Fruit fly (Drosophila melanogaster) whole organism, embryonic: ENCODE measurements around the gene Dred.

Source experiments
- Antp ChIP-seq: fragments of 200-800 bp; sonication (Bioruptor generic); optimal IDR thresholded peaks from 3 replicates; lab custom pipeline; 2016; ENCODE audit warnings: missing biosample characterization, missing genetic modification characterization
- B-H2 ChIP-seq: fragments of 200-800 bp; sonication (Bioruptor generic); optimal IDR thresholded peaks from 2 replicates; lab custom pipeline; 2018; ENCODE audit warnings: missing biosample characterization, mild to moderate bottlenecking, missing genetic modification characterization
- BEAF-32 ChIP-seq: fragments of 200-800 bp; sonication (Bioruptor generic); optimal IDR thresholded peaks from 3 replicates; lab custom pipeline; 2017; ENCODE audit warnings: missing biosample characterization, missing genetic modification characterization, mild to moderate bottlenecking, moderate library complexity, missing genetic modification reagents
- CG10267 ChIP-seq: fragments of 200-800 bp; sonication (Bioruptor generic); optimal IDR thresholded peaks from 2 replicates; lab custom pipeline; 2018; ENCODE audit warnings: missing biosample characterization, mild to moderate bottlenecking, missing genetic modification characterization, moderate library complexity
- CG12942 ChIP-seq: fragments of 200-800 bp; sonication (Bioruptor generic); optimal IDR thresholded peaks from 3 replicates; lab custom pipeline; 2016; ENCODE audit warnings: missing biosample characterization, missing genetic modification characterization
- CG13624 ChIP-seq: fragments of 200-800 bp; sonication (Bioruptor generic); optimal IDR thresholded peaks from 2 replicates; lab custom pipeline; 2016; ENCODE audit warnings: missing biosample characterization, missing genetic modification characterization
- CG14441 ChIP-seq: fragments of 200-800 bp; sonication (Bioruptor generic); IDR thresholded peaks from 2 replicates; pipeline ENCODE4 v1.3.6; 2022; ENCODE audit warnings: missing biosample characterization, missing genetic modification characterization
- CG14965 ChIP-seq: fragments of 200-800 bp; sonication (Bioruptor generic); optimal IDR thresholded peaks from 2 replicates; lab custom pipeline; 2016; ENCODE audit warnings: missing biosample characterization, missing genetic modification characterization, borderline replicate concordance
- CG16779 ChIP-seq: fragments of 200-800 bp; sonication (Bioruptor generic); IDR thresholded peaks from 2 replicates; pipeline ENCODE4 v1.3.6; 2022; ENCODE audit warnings: missing biosample characterization, missing genetic modification characterization
- CG17612 ChIP-seq: fragments of 200-800 bp; sonication (Bioruptor generic); IDR thresholded peaks from 2 replicates; pipeline ENCODE4 v1.3.6; 2022; ENCODE audit warnings: missing biosample characterization, missing genetic modification characterization
- CG17829 ChIP-seq: fragments of 200-800 bp; optimal IDR thresholded peaks from 2 replicates; lab custom pipeline; 2019; ENCODE audit warnings: missing biosample characterization, mild to moderate bottlenecking, missing genetic modification characterization, moderate library complexity
- CG17912 ChIP-seq: fragments of 200-800 bp; sonication (Bioruptor generic); optimal IDR thresholded peaks from 2 replicates; lab custom pipeline; 2018; ENCODE audit warnings: missing biosample characterization, mild to moderate bottlenecking, missing genetic modification characterization
- CG18011 ChIP-seq: fragments of 200-800 bp; sonication (Bioruptor generic); optimal IDR thresholded peaks from 2 replicates; lab custom pipeline; 2017; ENCODE audit warnings: missing biosample characterization, missing genetic modification characterization, mild to moderate bottlenecking, moderate library complexity, missing genotype
- CG2116 ChIP-seq: fragments of 200-800 bp; sonication (Bioruptor generic); optimal IDR thresholded peaks from 3 replicates; lab custom pipeline; 2018; ENCODE audit warnings: missing biosample characterization, mild to moderate bottlenecking, missing genetic modification characterization
- CG2120 ChIP-seq: fragments of 200-800 bp; sonication (Bioruptor generic); optimal IDR thresholded peaks from 3 replicates; lab custom pipeline; 2016; ENCODE audit warnings: missing biosample characterization, missing genetic modification characterization
- CG2129 ChIP-seq: fragments of 200-800 bp; sonication (Bioruptor generic); IDR thresholded peaks from 2 replicates; pipeline ENCODE4 v1.3.6; 2022; ENCODE audit warnings: missing biosample characterization, missing genetic modification characterization; ENCODE audit not compliant: partially characterized antibody
- CG31441 ChIP-seq: fragments of 200-800 bp; sonication (Bioruptor generic); IDR thresholded peaks from 2 replicates; pipeline ENCODE4 v1.3.6; 2022; ENCODE audit warnings: missing biosample characterization, missing genetic modification characterization
- CG34376 ChIP-seq: fragments of 200-800 bp; sonication (Bioruptor generic); optimal IDR thresholded peaks from 2 replicates; lab custom pipeline; 2018; ENCODE audit warnings: missing biosample characterization, mild to moderate bottlenecking, missing genetic modification characterization
- CG4617 ChIP-seq: fragments of 200-800 bp; sonication (Bioruptor generic); optimal IDR thresholded peaks from 3 replicates; lab custom pipeline; 2016; ENCODE audit warnings: missing biosample characterization, missing genetic modification characterization, borderline replicate concordance
- CG4707 ChIP-seq: fragments of 200-800 bp; sonication (Bioruptor generic); optimal IDR thresholded peaks from 2 replicates; lab custom pipeline; 2018; ENCODE audit warnings: missing biosample characterization, mild to moderate bottlenecking, missing genetic modification characterization, moderate library complexity
- CG6689 ChIP-seq: fragments of 200-800 bp; sonication (Bioruptor generic); IDR thresholded peaks from 2 replicates; pipeline ENCODE4 v1.3.6; 2022; ENCODE audit warnings: missing biosample characterization, missing genetic modification characterization
- CG7839 ChIP-seq: fragments of 200-800 bp; sonication (Bioruptor generic); optimal IDR thresholded peaks from 3 replicates; lab custom pipeline; 2018; ENCODE audit warnings: missing biosample characterization, mild to moderate bottlenecking, missing genetic modification characterization, moderate library complexity
- CG7963 ChIP-seq: fragments of 200-800 bp; sonication (Bioruptor generic); IDR thresholded peaks from 3 replicates; pipeline ENCODE4 v1.3.6; 2022; ENCODE audit warnings: missing biosample characterization, missing genetic modification characterization; ENCODE audit not compliant: partially characterized antibody
- CG8388 ChIP-seq: fragments of 200-800 bp; sonication (Bioruptor generic); optimal IDR thresholded peaks from 2 replicates; lab custom pipeline; 2019; ENCODE audit warnings: missing biosample characterization, mild to moderate bottlenecking, missing genetic modification characterization, moderate library complexity
- CHES-1-like ChIP-seq: fragments of 200-800 bp; sonication (Bioruptor generic); optimal IDR thresholded peaks from 2 replicates; lab custom pipeline; 2016; ENCODE audit warnings: missing biosample characterization, missing genetic modification characterization
- CTCF ChIP-seq: fragments of 200-800 bp; sonication (Bioruptor generic); optimal IDR thresholded peaks from 2 replicates; lab custom pipeline; 2017; ENCODE audit warnings: missing biosample characterization, mild to moderate bottlenecking, missing genetic modification characterization, moderate library complexity
- CrebB ChIP-seq: fragments of 200-800 bp; sonication (Bioruptor generic); optimal IDR thresholded peaks from 3 replicates; lab custom pipeline; 2018; ENCODE audit warnings: missing biosample characterization, mild to moderate bottlenecking, missing genetic modification characterization
- ERR ChIP-seq: fragments of 200-800 bp; sonication (Bioruptor generic); optimal IDR thresholded peaks from 2 replicates; lab custom pipeline; 2016; ENCODE audit warnings: missing biosample characterization, missing genetic modification characterization
- Eip74EF ChIP-seq, 2 experiments: fragments of 200-800 bp in 1 of 2; fragments of >200 bp in 1 of 2; sonication (Bioruptor generic) in 1 of 2; optimal IDR thresholded peaks; 2 replicates each; lab custom pipeline; 2017 to 2019; ENCODE audit warnings: missing biosample characterization in 2 of 2, missing genetic modification characterization in 2 of 2, mild to moderate bottlenecking in 1 of 2, moderate library complexity in 1 of 2
- HmgZ ChIP-seq: fragments of 200-800 bp; sonication (Bioruptor generic); optimal IDR thresholded peaks from 2 replicates; lab custom pipeline; 2018; ENCODE audit warnings: missing biosample characterization, mild to moderate bottlenecking, missing genetic modification characterization
- Kr ChIP-seq: fragments of 200-800 bp; sonication (Bioruptor generic); optimal IDR thresholded peaks from 2 replicates; lab custom pipeline; 2017; ENCODE audit warnings: missing biosample characterization, mild to moderate bottlenecking, missing genetic modification characterization
- NfI ChIP-seq: fragments of 200-800 bp; sonication (Bioruptor generic); optimal IDR thresholded peaks from 3 replicates; lab custom pipeline; 2018; ENCODE audit warnings: missing biosample characterization, mild to moderate bottlenecking, missing genetic modification characterization, moderate library complexity
- Side ChIP-seq: fragments of 200-800 bp; sonication (Bioruptor generic); optimal IDR thresholded peaks from 2 replicates; lab custom pipeline; 2016; ENCODE audit warnings: missing biosample characterization, missing genetic modification characterization
- Six4 ChIP-seq: fragments of 200-800 bp; sonication (Bioruptor generic); optimal IDR thresholded peaks from 2 replicates; lab custom pipeline; 2016; ENCODE audit warnings: missing biosample characterization, missing genetic modification characterization
- Sox100B ChIP-seq: fragments of 200-800 bp; sonication (Bioruptor generic); optimal IDR thresholded peaks from 3 replicates; lab custom pipeline; 2018; ENCODE audit warnings: missing biosample characterization, mild to moderate bottlenecking, missing genetic modification characterization
- Sry-δ ChIP-seq: fragments of 200-800 bp; sonication (Bioruptor generic); optimal IDR thresholded peaks from 2 replicates; lab custom pipeline; 2016; ENCODE audit warnings: missing biosample characterization, missing genetic modification characterization
- Stat92E ChIP-seq, 3 experiments: fragments of >200 bp in 2 of 3; fragments of 200-800 bp in 1 of 3; sonication (Bioruptor generic) in 1 of 3; optimal IDR thresholded peaks; 2 replicates each; lab custom pipeline; 2017 to 2019; ENCODE audit warnings: missing biosample characterization in 3 of 3, missing genetic modification characterization in 3 of 3, mild to moderate bottlenecking in 1 of 3, moderate library complexity in 1 of 3
- Tbp ChIP-seq: fragments of >200 bp; optimal IDR thresholded peaks from 2 replicates; lab custom pipeline; 2018; ENCODE audit warnings: missing biosample characterization, missing genetic modification characterization
- ac ChIP-seq: fragments of 200-800 bp; sonication (Bioruptor generic); optimal IDR thresholded peaks from 3 replicates; lab custom pipeline; 2017; ENCODE audit warnings: missing biosample characterization, mild to moderate bottlenecking, missing genetic modification characterization
- bsh ChIP-seq, 2 experiments: fragments of 200-800 bp; sonication (Bioruptor generic); optimal IDR thresholded peaks; 2 replicates each; lab custom pipeline; 2017 to 2018; ENCODE audit warnings: mild to moderate bottlenecking in 2 of 2, missing biosample characterization in 2 of 2, missing genetic modification characterization in 2 of 2, moderate library complexity in 1 of 2
- chinmo ChIP-seq: fragments of 200-800 bp; sonication (Bioruptor generic); IDR thresholded peaks from 4 replicates; pipeline ENCODE4 v1.3.6; 2022; ENCODE audit warnings: missing biosample characterization, missing genetic modification characterization; ENCODE audit not compliant: partially characterized antibody
- dimm ChIP-seq: fragments of 200-800 bp; sonication (Bioruptor generic); IDR thresholded peaks from 2 replicates; pipeline ENCODE4 v1.3.6; 2022; ENCODE audit warnings: missing biosample characterization, missing genetic modification characterization
- dpn ChIP-seq, 2 experiments: fragments of 200-800 bp; sonication (Bioruptor generic); optimal IDR thresholded peaks; 3 replicates each; lab custom pipeline; 2016; ENCODE audit warnings: missing biosample characterization in 2 of 2, missing genetic modification characterization in 2 of 2
- eyg ChIP-seq: fragments of 200-800 bp; sonication (Bioruptor generic); optimal IDR thresholded peaks from 3 replicates; lab custom pipeline; 2016; ENCODE audit warnings: missing biosample characterization, missing genetic modification characterization
- jumu ChIP-seq: fragments of 200-800 bp; sonication (Bioruptor generic); optimal IDR thresholded peaks from 3 replicates; lab custom pipeline; 2016; ENCODE audit warnings: missing biosample characterization, missing genetic modification characterization
- lab ChIP-seq: fragments of 200-800 bp; sonication (Bioruptor generic); optimal IDR thresholded peaks from 3 replicates; lab custom pipeline; 2017; ENCODE audit warnings: missing biosample characterization, missing genetic modification characterization, mild to moderate bottlenecking, moderate library complexity, missing genetic modification reagents
- mam ChIP-seq: fragments of 200-800 bp; sonication (Bioruptor generic); optimal IDR thresholded peaks from 3 replicates; lab custom pipeline; 2016; ENCODE audit warnings: missing biosample characterization, missing genetic modification characterization
- seq ChIP-seq: fragments of 200-800 bp; sonication (Bioruptor generic); IDR thresholded peaks from 2 replicates; pipeline ENCODE4 v1.3.6; 2022; ENCODE audit warnings: missing biosample characterization, missing genetic modification characterization
- slou ChIP-seq: fragments of 200-800 bp; sonication (Bioruptor generic); optimal IDR thresholded peaks from 3 replicates; lab custom pipeline; 2016; ENCODE audit warnings: missing biosample characterization, missing genetic modification characterization
- so ChIP-seq: fragments of 200-800 bp; sonication (Bioruptor generic); IDR thresholded peaks from 3 replicates; pipeline ENCODE4 v1.3.6; 2022; ENCODE audit warnings: missing biosample characterization, missing genetic modification characterization
- tna ChIP-seq: fragments of 200-800 bp; sonication (Bioruptor generic); IDR thresholded peaks from 2 replicates; pipeline ENCODE4 v1.3.6; 2022; ENCODE audit warnings: missing biosample characterization, missing genetic modification characterization; ENCODE audit not compliant: partially characterized antibody

The Dred gene

dm6 chr3L:19585979-19586378 lies 42.0 kb upstream of the Dred start, which contains the start of the genes CG9231 and CG9330 (continued):
- no peak for TF ChIP-seq CG17912 (GFP tag; lab: Kevin White, UChicago)
- peak in 1 of 2 experiments; percentile 41 for TF ChIP-seq Eip74EF (GFP tag; optimal IDR thresholded peaks at IDR 0.05; lab: Kevin White, UChicago)
- no peak for TF ChIP-seq Sox100B (GFP tag; lab: Kevin White, UChicago)
- no peak for TF ChIP-seq chinmo
- peak; percentile 69 for TF ChIP-seq CG10267 (tag; lab: Kevin White, UChicago)
- TF ChIP-seq CG6689 (GFP tag; lab: Robert Waterston, UW): no peak
- TF ChIP-seq lab (GFP tag; lab: Kevin White, UChicago): no peak
- no peak for TF ChIP-seq B-H2
- peak; percentile 32 for TF ChIP-seq jumu
- no peak for TF ChIP-seq CHES-1-like
- peak; percentile 5 for TF ChIP-seq Side
- no peak for TF ChIP-seq Kr
- no peak for TF ChIP-seq ac (GFP tag; lab: Kevin White, UChicago)
- TF ChIP-seq mam (GFP tag; lab: Kevin White, UChicago): peak; percentile 2
- no peak for TF ChIP-seq bsh (GFP tag; optimal IDR thresholded peaks at IDR 0.05; lab: Kevin White, UChicago)
- no peak for TF ChIP-seq dimm (GFP tag; lab: Robert Waterston, UW)
- TF ChIP-seq CG17829: peak; percentile 54
- TF ChIP-seq CTCF (GFP tag; lab: Kevin White, UChicago): no peak
- no peak for TF ChIP-seq seq (GFP tag; lab: Robert Waterston, UW)
- peak in 1 of 3 experiments; percentile 42 for TF ChIP-seq Stat92E (GFP tag; optimal IDR thresholded peaks at IDR 0.05; lab: Kevin White, UChicago)
- TF ChIP-seq CG4707 (GFP tag; lab: Kevin White, UChicago): no peak
- no peak for TF ChIP-seq CG17612 (GFP tag; lab: Robert Waterston, UW)
- no peak for TF ChIP-seq tna
- TF ChIP-seq CG7963 (GFP tag; lab: Robert Waterston, UW): no peak
- TF ChIP-seq ERR (GFP tag; lab: Kevin White, UChicago): no peak
- TF ChIP-seq CG7839 (tag; lab: Kevin White, UChicago): peak; percentile 2
- TF ChIP-seq BEAF-32 (GFP tag; lab: Kevin White, UChicago): peak; percentile 48
- TF ChIP-seq CG31441 (GFP tag; lab: Robert Waterston, UW): peak; percentile 24; the same call in 1 of the 2 replicates
- TF ChIP-seq CG12942 (GFP tag; lab: Kevin White, UChicago): no peak
- TF ChIP-seq CG2129 (GFP tag; lab: Robert Waterston, UW): no peak
- TF ChIP-seq CrebB (tag; lab: Kevin White, UChicago): no peak
- TF ChIP-seq eyg: no peak
- TF ChIP-seq CG14965 (GFP tag; lab: Kevin White, UChicago): no peak
- no peak for TF ChIP-seq CG18011
- peak; percentile 32 to 36 for TF ChIP-seq dpn (GFP tag; optimal IDR thresholded peaks at IDR 0.05; lab: Kevin White, UChicago)
- no peak for TF ChIP-seq CG14441 (GFP tag; lab: Robert Waterston, UW)
- peak; percentile 85 for TF ChIP-seq CG4617 (GFP tag; lab: Kevin White, UChicago)
- TF ChIP-seq Six4 (GFP tag; lab: Kevin White, UChicago): no peak
- TF ChIP-seq CG13624 (GFP tag; lab: Kevin White, UChicago): peak; percentile 22
- TF ChIP-seq CG16779 (GFP tag; lab: Robert Waterston, UW): no peak
- peak; percentile 52 for TF ChIP-seq CG2120 (GFP tag; lab: Kevin White, UChicago)
- TF ChIP-seq so (GFP tag; lab: Robert Waterston, UW): no peak
- no peak for TF ChIP-seq CG34376 (GFP tag; lab: Kevin White, UChicago)
- peak; percentile 5 for TF ChIP-seq NfI (GFP tag; lab: Kevin White, UChicago)
- TF ChIP-seq Sry-δ (GFP tag; lab: Kevin White, UChicago): peak; percentile 22
- no peak for TF ChIP-seq Tbp
- peak; percentile 56 for TF ChIP-seq HmgZ (tag; lab: Kevin White, UChicago)
- no peak for TF ChIP-seq Antp (GFP tag; lab: Kevin White, UChicago)
- no peak for TF ChIP-seq CG8388 (GFP tag; lab: Kevin White, UChicago)
- no peak for TF ChIP-seq slou (GFP tag; lab: Kevin White, UChicago)
- peak; percentile 61 for TF ChIP-seq CG2116 (GFP tag; lab: Kevin White, UChicago)
